Fruit fly (Drosophila melanogaster) whole organism, embryonic: ENCODE results near the gene Pc.

Experiments used
- B-H1 ChIP-seq: fragments of 200-800 bp; sonication (Bioruptor generic); IDR thresholded peaks from 3 replicates; pipeline ENCODE4 v1.3.6; 2022; ENCODE audit warnings: missing biosample characterization, missing genetic modification characterization
- Bdp1 ChIP-seq: fragments of 200-800 bp; sonication (Bioruptor generic); optimal IDR thresholded peaks from 3 replicates; lab custom pipeline; 2016; ENCODE audit warnings: missing biosample characterization, missing genetic modification characterization
- CG11398 ChIP-seq: fragments of 200-800 bp; sonication (Bioruptor generic); optimal IDR thresholded peaks from 2 replicates; lab custom pipeline; 2016; ENCODE audit warnings: missing biosample characterization, missing genetic modification characterization
- CG13296 ChIP-seq: fragments of 200-800 bp; sonication (Bioruptor generic); optimal IDR thresholded peaks from 3 replicates; lab custom pipeline; 2018; ENCODE audit warnings: missing biosample characterization, mild to moderate bottlenecking, missing genetic modification characterization
- CG13775 ChIP-seq: fragments of 200-800 bp; sonication (Bioruptor generic); optimal IDR thresholded peaks from 3 replicates; lab custom pipeline; 2017; ENCODE audit warnings: missing biosample characterization, mild to moderate bottlenecking, missing genetic modification characterization
- CG14860 ChIP-seq: fragments of 200-800 bp; sonication (Bioruptor generic); IDR thresholded peaks from 3 replicates; pipeline ENCODE4 v1.3.6; 2022; ENCODE audit warnings: missing biosample characterization, missing genetic modification characterization; ENCODE audit not compliant: partially characterized antibody
- CG14965 ChIP-seq: fragments of 200-800 bp; sonication (Bioruptor generic); optimal IDR thresholded peaks from 2 replicates; lab custom pipeline; 2016; ENCODE audit warnings: missing biosample characterization, missing genetic modification characterization, borderline replicate concordance
- CG17568 ChIP-seq: fragments of 200-800 bp; sonication (Bioruptor generic); optimal IDR thresholded peaks from 2 replicates; lab custom pipeline; 2018; ENCODE audit warnings: missing biosample characterization, mild to moderate bottlenecking, missing genetic modification characterization, moderate library complexity
- CG17829 ChIP-seq: fragments of 200-800 bp; optimal IDR thresholded peaks from 2 replicates; lab custom pipeline; 2019; ENCODE audit warnings: missing biosample characterization, mild to moderate bottlenecking, missing genetic modification characterization, moderate library complexity
- CG1832 ChIP-seq: fragments of 200-800 bp; sonication (Bioruptor generic); optimal IDR thresholded peaks from 2 replicates; lab custom pipeline; 2017; ENCODE audit warnings: missing biosample characterization, mild to moderate bottlenecking, missing genetic modification characterization, inconsistent platforms
- CG2202 ChIP-seq: fragments of 200-800 bp; sonication (Bioruptor generic); optimal IDR thresholded peaks from 2 replicates; lab custom pipeline; 2018; ENCODE audit warnings: missing biosample characterization, mild to moderate bottlenecking, missing genetic modification characterization
- CG2875 ChIP-seq: fragments of 200-800 bp; sonication (Bioruptor generic); optimal IDR thresholded peaks from 2 replicates; lab custom pipeline; 2017; ENCODE audit warnings: missing biosample characterization, mild to moderate bottlenecking, missing genetic modification characterization, missing genetic modification reagents
- CG30431 ChIP-seq: fragments of 200-800 bp; sonication (Bioruptor generic); optimal IDR thresholded peaks from 2 replicates; lab custom pipeline; 2017; ENCODE audit warnings: missing biosample characterization, missing genetic modification characterization
- CG31388 ChIP-seq: fragments of 200-800 bp; sonication (Bioruptor generic); optimal IDR thresholded peaks from 2 replicates; lab custom pipeline; 2016; ENCODE audit warnings: missing biosample characterization, missing genetic modification characterization
- CG31441 ChIP-seq: fragments of 200-800 bp; sonication (Bioruptor generic); IDR thresholded peaks from 2 replicates; pipeline ENCODE4 v1.3.6; 2022; ENCODE audit warnings: missing biosample characterization, missing genetic modification characterization
- CG3995 ChIP-seq: fragments of 200-800 bp; sonication (Bioruptor generic); optimal IDR thresholded peaks from 3 replicates; lab custom pipeline; 2016; ENCODE audit warnings: missing biosample characterization, missing genetic modification characterization
- CG8281 ChIP-seq: fragments of 200-800 bp; sonication (Bioruptor generic); optimal IDR thresholded peaks from 2 replicates; lab custom pipeline; 2018; ENCODE audit warnings: missing biosample characterization, mild to moderate bottlenecking, missing genetic modification characterization, moderate library complexity
- CG8388 ChIP-seq: fragments of 200-800 bp; sonication (Bioruptor generic); optimal IDR thresholded peaks from 2 replicates; lab custom pipeline; 2019; ENCODE audit warnings: missing biosample characterization, mild to moderate bottlenecking, missing genetic modification characterization, moderate library complexity
- CG8924 ChIP-seq: fragments of 200-800 bp; optimal IDR thresholded peaks from 3 replicates; lab custom pipeline; 2019; ENCODE audit warnings: missing biosample characterization, mild to moderate bottlenecking, missing genetic modification characterization, moderate library complexity
- CG9797 ChIP-seq: fragments of 200-800 bp; sonication (Bioruptor generic); optimal IDR thresholded peaks from 3 replicates; lab custom pipeline; 2018; ENCODE audit warnings: missing biosample characterization, mild to moderate bottlenecking, missing genetic modification characterization
- D ChIP-seq, 2 experiments: fragments of 200-800 bp in 1 of 2; fragments of >200 bp in 1 of 2; sonication (Bioruptor generic) in 1 of 2; optimal IDR thresholded peaks; 2 replicates in 1 of 2; 3 replicates in 1 of 2; lab custom pipeline; 2017; ENCODE audit warnings: mild to moderate bottlenecking in 1 of 2, missing biosample characterization in 1 of 2, missing genetic modification characterization in 1 of 2, missing genetic modification reagents in 1 of 2
- Deaf1 ChIP-seq: fragments of 200-800 bp; optimal IDR thresholded peaks from 3 replicates; lab custom pipeline; 2019; ENCODE audit warnings: missing biosample characterization, mild to moderate bottlenecking, missing genetic modification characterization, moderate library complexity
- Dip3 ChIP-seq: fragments of 200-800 bp; sonication (Bioruptor generic); optimal IDR thresholded peaks from 3 replicates; lab custom pipeline; 2016; ENCODE audit warnings: missing biosample characterization, missing genetic modification characterization
- Doc2 ChIP-seq: fragments of 200-800 bp; sonication (Bioruptor generic); IDR thresholded peaks from 2 replicates; pipeline ENCODE4 v1.3.6; 2022; ENCODE audit warnings: missing biosample characterization, missing genetic modification characterization
- Ets65A ChIP-seq: fragments of 200-800 bp; sonication (Bioruptor generic); peaks from one replicate; lab custom pipeline; 2016; ENCODE audit warnings: missing biosample characterization, missing genetic modification characterization
- Fer1 ChIP-seq: fragments of 200-800 bp; sonication (Bioruptor generic); optimal IDR thresholded peaks from 2 replicates; lab custom pipeline; 2017; ENCODE audit warnings: missing biosample characterization, mild to moderate bottlenecking, missing genetic modification characterization
- HHEX ChIP-seq: fragments of 200-800 bp; sonication (Bioruptor generic); optimal IDR thresholded peaks from 3 replicates; lab custom pipeline; 2017; ENCODE audit warnings: missing biosample characterization, mild to moderate bottlenecking, missing genetic modification characterization, missing genetic modification reagents
- Med ChIP-seq: fragments of 200-800 bp; sonication (Bioruptor generic); peaks from one replicate; lab custom pipeline; 2016; ENCODE audit warnings: missing biosample characterization, missing genetic modification characterization, mild to moderate bottlenecking, inconsistent platforms, moderate library complexity
- Myb ChIP-seq: fragments of 200-800 bp; sonication (Bioruptor generic); optimal IDR thresholded peaks from 2 replicates; lab custom pipeline; 2016; ENCODE audit warnings: missing biosample characterization, missing genetic modification characterization
- Nf-YA ChIP-seq: fragments of 200-800 bp; sonication (Bioruptor generic); IDR thresholded peaks from 2 replicates; pipeline ENCODE4 v1.3.6; 2022; ENCODE audit warnings: missing biosample characterization, missing genetic modification characterization
- Poxn ChIP-seq: fragments of 200-800 bp; sonication (Bioruptor generic); IDR thresholded peaks from 2 replicates; pipeline ENCODE4 v1.3.6; 2022; ENCODE audit warnings: missing biosample characterization, missing genetic modification characterization
- Sin3A ChIP-seq: fragments of >200 bp; optimal IDR thresholded peaks from 2 replicates; lab custom pipeline; 2018
- amos ChIP-seq: fragments of 200-800 bp; sonication (Bioruptor generic); IDR thresholded peaks from 2 replicates; pipeline ENCODE4 v1.3.6; 2022; ENCODE audit warnings: missing biosample characterization, missing genetic modification characterization; ENCODE audit not compliant: partially characterized antibody
- ato ChIP-seq: fragments of 200-800 bp; sonication (Bioruptor generic); IDR thresholded peaks from 2 replicates; pipeline ENCODE4 v1.3.6; 2022; ENCODE audit warnings: missing biosample characterization, missing genetic modification characterization; ENCODE audit not compliant: partially characterized antibody
- bbx ChIP-seq: fragments of 200-800 bp; sonication (Bioruptor generic); IDR thresholded peaks from 2 replicates; pipeline ENCODE4 v1.3.6; 2022; ENCODE audit warnings: missing biosample characterization, missing genetic modification characterization; ENCODE audit not compliant: partially characterized antibody
- br ChIP-seq: fragments of >200 bp; optimal IDR thresholded peaks from 2 replicates; lab custom pipeline; 2017
- btn ChIP-seq: fragments of 200-800 bp; sonication (Bioruptor generic); optimal IDR thresholded peaks from 2 replicates; lab custom pipeline; 2016; ENCODE audit warnings: missing biosample characterization, missing genetic modification characterization
- chm ChIP-seq: fragments of 200-800 bp; sonication (Bioruptor generic); IDR thresholded peaks from 2 replicates; pipeline ENCODE4 v1.3.6; 2022; ENCODE audit warnings: missing biosample characterization, missing genetic modification characterization
- dimm ChIP-seq: fragments of 200-800 bp; sonication (Bioruptor generic); IDR thresholded peaks from 2 replicates; pipeline ENCODE4 v1.3.6; 2022; ENCODE audit warnings: missing biosample characterization, missing genetic modification characterization
- ewg ChIP-seq: fragments of 200-800 bp; sonication (Bioruptor generic); optimal IDR thresholded peaks from 3 replicates; lab custom pipeline; 2017; ENCODE audit warnings: mild to moderate bottlenecking, missing biosample characterization, missing genetic modification reagents, missing genetic modification characterization
- hb ChIP-seq: fragments of 200-800 bp; sonication (Bioruptor generic); IDR thresholded peaks from 3 replicates; pipeline ENCODE4 v1.3.6; 2022; ENCODE audit warnings: missing biosample characterization, missing genetic modification characterization; ENCODE audit not compliant: partially characterized antibody
- hkb ChIP-seq, 2 experiments: fragments of 200-800 bp in 1 of 2; fragments of >200 bp in 1 of 2; sonication (Bioruptor generic) in 1 of 2; IDR thresholded peaks in 1 of 2; optimal IDR thresholded peaks in 1 of 2; 2 replicates each; pipeline versions ENCODE4 v1.3.6 to Lab custom; 2017 to 2022; ENCODE audit warnings: missing biosample characterization in 1 of 2, missing genetic modification characterization in 1 of 2
- kni ChIP-seq: fragments of 200-800 bp; sonication (Bioruptor generic); optimal IDR thresholded peaks from 3 replicates; lab custom pipeline; 2017; ENCODE audit warnings: mild to moderate bottlenecking, missing biosample characterization, missing genetic modification reagents, missing genetic modification characterization
- sens-2 ChIP-seq: fragments of 200-800 bp; sonication (Bioruptor generic); IDR thresholded peaks from 2 replicates; pipeline ENCODE4 v1.3.6; 2022; ENCODE audit warnings: missing biosample characterization, missing genetic modification characterization
- tio ChIP-seq: fragments of 200-800 bp; sonication (Bioruptor generic); optimal IDR thresholded peaks from 2 replicates; lab custom pipeline; 2017; ENCODE audit warnings: missing biosample characterization, missing genetic modification characterization, inconsistent platforms
- tll ChIP-seq, 2 experiments: fragments of 200-800 bp in 1 of 2; fragments of >200 bp in 1 of 2; sonication (Bioruptor generic) in 1 of 2; optimal IDR thresholded peaks; 2 replicates each; lab custom pipeline; 2017 to 2019; ENCODE audit warnings: missing biosample characterization in 2 of 2, missing genetic modification characterization in 2 of 2, mild to moderate bottlenecking in 1 of 2, moderate library complexity in 1 of 2
- tna ChIP-seq: fragments of 200-800 bp; sonication (Bioruptor generic); IDR thresholded peaks from 2 replicates; pipeline ENCODE4 v1.3.6; 2022; ENCODE audit warnings: missing biosample characterization, missing genetic modification characterization; ENCODE audit not compliant: partially characterized antibody
- wdn ChIP-seq: fragments of 200-800 bp; sonication (Bioruptor generic); IDR thresholded peaks from 2 replicates; pipeline ENCODE4 v1.3.6; 2022; ENCODE audit warnings: missing biosample characterization, missing genetic modification characterization

Gene Pc

dm6 chr3L:21348983-21349432 is 31.2 kb upstream of the Pc start, which contains the start of gene ebd2 (continued):
- TF ChIP-seq HHEX (GFP tag; lab: Kevin White, UChicago) (no peak), CG11398 (GFP tag; lab: Kevin White, UChicago) (no peak), Deaf1 (tag; lab: Kevin White, UChicago) (peak; percentile 99), CG3995 (GFP tag; lab: Kevin White, UChicago) (no peak), sens-2 (GFP tag; lab: Robert Waterston, UW) (no peak), amos (no peak; the same call in 1 of the 2 replicates), br (lab: Kevin White, UChicago) (no peak), CG2875 (GFP tag; lab: Kevin White, UChicago) (no peak), Poxn (GFP tag; lab: Robert Waterston, UW) (no peak), CG31441 (GFP tag; lab: Robert Waterston, UW) (no peak), CG13775 (no peak), CG30431 (no peak), CG13296 (GFP tag; lab: Kevin White, UChicago) (peak; percentile 21), CG31388 (GFP tag; lab: Kevin White, UChicago) (no peak), CG2202 (tag; lab: Kevin White, UChicago) (no peak), ato (no peak), Sin3A (no peak), tll (GFP tag; optimal IDR thresholded peaks at IDR 0.05; lab: Kevin White, UChicago) (no peak), dimm (GFP tag; lab: Robert Waterston, UW) (no peak), CG9797 (GFP tag; lab: Kevin White, UChicago) (no peak), bbx (GFP tag; lab: Robert Waterston, UW) (no peak), CG8281 (tag; lab: Kevin White, UChicago) (no peak), Doc2 (GFP tag; lab: Robert Waterston, UW) (no peak), Med (GFP tag; lab: Kevin White, UChicago) (peak; percentile 87)

- TF ChIP-seq hb = no peak
- TF ChIP-seq Deaf1 (tag; lab: Kevin White, UChicago) = no peak
- peak; percentile 23 for TF ChIP-seq CG8924
- TF ChIP-seq chm (GFP tag; lab: Robert Waterston, UW) = 0 out of 2 replicates have a peak, but pooled peaks have one; percentile 33
- no peak for TF ChIP-seq D (optimal IDR thresholded peaks at IDR 0.05; lab: Kevin White, UChicago)
- peak; percentile 34 for TF ChIP-seq D (GFP tag; optimal IDR thresholded peaks at IDR 0.05; lab: Kevin White, UChicago)
- TF ChIP-seq CG14965 (GFP tag; lab: Kevin White, UChicago) = no peak
- TF ChIP-seq ewg (GFP tag; lab: Kevin White, UChicago) = no peak
- TF ChIP-seq Ets65A (GFP tag; lab: Kevin White, UChicago) = peak; percentile 96
- TF ChIP-seq B-H1 (GFP tag; lab: Robert Waterston, UW) = no peak; the same call in 2 of the 3 replicates
- TF ChIP-seq ato = no peak
- TF ChIP-seq Fer1 = no peak
- TF ChIP-seq Dip3 = peak; percentile 30
- TF ChIP-seq CG1832 = no peak
- TF ChIP-seq wdn (GFP tag; lab: Robert Waterston, UW) = no peak
- TF ChIP-seq tna (GFP tag; lab: Robert Waterston, UW) = no peak
- no peak for TF ChIP-seq CG17568 (GFP tag; lab: Kevin White, UChicago)
- TF ChIP-seq CG17829 = peak; percentile 26
- TF ChIP-seq CG14860 (GFP tag; lab: Robert Waterston, UW) = no peak
- 0 out of 2 replicates have a peak, but pooled peaks have one; percentile 17 for TF ChIP-seq Nf-YA
- peak; percentile 46 for TF ChIP-seq CG8388 (GFP tag; lab: Kevin White, UChicago)
- TF ChIP-seq Bdp1 (GFP tag; lab: Kevin White, UChicago) = peak; percentile 20
- TF ChIP-seq Myb (GFP tag; lab: Kevin White, UChicago) = no peak
- peak; percentile 24 for TF ChIP-seq tio (GFP tag; lab: Kevin White, UChicago)
- no peak for TF ChIP-seq btn (GFP tag; lab: Kevin White, UChicago)
- TF ChIP-seq kni = no peak
- no peak for TF ChIP-seq hkb (optimal IDR thresholded peaks at IDR 0.05; lab: Kevin White, UChicago)
- TF ChIP-seq hkb (GFP tag; IDR thresholded peaks at IDR 0.05; lab: Robert Waterston, UW) = peak; percentile 44; the same call in 1 of the 2 replicates
Measured at dm6 chr3L:21347197-21347831, 29.5 kb upstream of the Pc start.
